Fruit fly (Drosophila melanogaster) whole organism, prepupa: Measurements from ENCODE around the gene Atat.

Source experiments
- Blimp-1 ChIP-seq: fragments of 200-800 bp; sonication (Bioruptor generic); optimal IDR thresholded peaks from 3 replicates; lab custom pipeline; 2017; ENCODE audit warnings: missing biosample characterization, missing genetic modification characterization, mild to moderate bottlenecking, moderate library complexity, missing genetic modification reagents
- CG10631 ChIP-seq: fragments of 200-800 bp; sonication (Bioruptor generic); optimal IDR thresholded peaks from 2 replicates; lab custom pipeline; 2016; ENCODE audit warnings: missing biosample characterization, missing genetic modification characterization
- CG10669 ChIP-seq: fragments of 200-800 bp; sonication (Bioruptor generic); optimal IDR thresholded peaks from 3 replicates; lab custom pipeline; 2018; ENCODE audit warnings: missing biosample characterization, mild to moderate bottlenecking, missing genetic modification characterization, moderate library complexity
- CG11294 ChIP-seq: fragments of 200-800 bp; sonication (Bioruptor generic); IDR thresholded peaks from 2 replicates; pipeline ENCODE4 v1.3.6; 2022; ENCODE audit warnings: missing biosample characterization, missing genetic modification characterization
- CG11762 ChIP-seq: fragments of 200-800 bp; sonication (Bioruptor generic); optimal IDR thresholded peaks from 3 replicates; lab custom pipeline; 2016; ENCODE audit warnings: missing biosample characterization, missing genetic modification characterization; ENCODE audit not compliant: insufficient read depth
- CG11902 ChIP-seq: fragments of 200-800 bp; sonication (Bioruptor generic); optimal IDR thresholded peaks from 3 replicates; lab custom pipeline; 2016; ENCODE audit warnings: missing biosample characterization, missing genetic modification characterization
- CG15336 ChIP-seq: fragments of 200-800 bp; sonication (Bioruptor generic); IDR thresholded peaks from 2 replicates; pipeline ENCODE4 v1.3.6; 2022; ENCODE audit warnings: missing biosample characterization, missing genetic modification characterization
- CG1621 ChIP-seq: fragments of 200-800 bp; sonication (Bioruptor generic); optimal IDR thresholded peaks from 3 replicates; lab custom pipeline; 2018; ENCODE audit warnings: missing biosample characterization, mild to moderate bottlenecking, missing genetic modification characterization
- CG3032 ChIP-seq: fragments of 200-800 bp; optimal IDR thresholded peaks from 2 replicates; lab custom pipeline; 2019; ENCODE audit warnings: missing biosample characterization, mild to moderate bottlenecking, missing genetic modification characterization, moderate library complexity
- CG31627 ChIP-seq: fragments of 200-800 bp; sonication (Bioruptor generic); optimal IDR thresholded peaks from 3 replicates; lab custom pipeline; 2016; ENCODE audit warnings: missing biosample characterization, missing genetic modification characterization
- CG32006 ChIP-seq: fragments of 200-800 bp; sonication (Bioruptor generic); optimal IDR thresholded peaks from 3 replicates; lab custom pipeline; 2017; ENCODE audit warnings: missing biosample characterization, mild to moderate bottlenecking, missing genetic modification characterization
- CG3919 ChIP-seq: fragments of 200-800 bp; sonication (Bioruptor generic); optimal IDR thresholded peaks from 3 replicates; lab custom pipeline; 2016; ENCODE audit warnings: missing biosample characterization, missing genetic modification characterization
- CG4318 ChIP-seq: fragments of 200-800 bp; sonication (Bioruptor generic); optimal IDR thresholded peaks from 3 replicates; lab custom pipeline; 2017; ENCODE audit warnings: missing biosample characterization, mild to moderate bottlenecking, missing genetic modification characterization
- CG6163 ChIP-seq: fragments of 200-800 bp; sonication (Bioruptor generic); IDR thresholded peaks from 3 replicates; pipeline ENCODE4 v1.3.6; 2022; ENCODE audit warnings: missing biosample characterization, missing genetic modification characterization
- CG6792 ChIP-seq: fragments of 200-800 bp; sonication (Bioruptor generic); optimal IDR thresholded peaks from 3 replicates; lab custom pipeline; 2016; ENCODE audit warnings: missing biosample characterization, missing genetic modification characterization
- CG6808 ChIP-seq: fragments of 200-800 bp; sonication (Bioruptor generic); optimal IDR thresholded peaks from 3 replicates; lab custom pipeline; 2017; ENCODE audit warnings: missing biosample characterization, missing genetic modification characterization, mild to moderate bottlenecking, moderate library complexity, missing genetic modification reagents
- CG7368 ChIP-seq: fragments of 200-800 bp; sonication (Bioruptor generic); optimal IDR thresholded peaks from 3 replicates; lab custom pipeline; 2016; ENCODE audit warnings: missing biosample characterization, missing genetic modification characterization
- CG8119 ChIP-seq: fragments of 200-800 bp; sonication (Bioruptor generic); IDR thresholded peaks from 3 replicates; pipeline ENCODE4 v1.3.6; 2022; ENCODE audit warnings: missing biosample characterization, missing genetic modification characterization
- CG8319 ChIP-seq: fragments of 200-800 bp; sonication (Bioruptor generic); optimal IDR thresholded peaks from 3 replicates; lab custom pipeline; 2016; ENCODE audit warnings: missing biosample characterization, missing genetic modification characterization
- CG8632 ChIP-seq: fragments of 200-800 bp; sonication (Bioruptor generic); optimal IDR thresholded peaks from 3 replicates; lab custom pipeline; 2016; ENCODE audit warnings: missing biosample characterization, missing genetic modification characterization
- Eip75B ChIP-seq: fragments of 200-800 bp; sonication (Bioruptor generic); optimal IDR thresholded peaks from 3 replicates; lab custom pipeline; 2016; ENCODE audit warnings: missing biosample characterization, missing genetic modification characterization
- Eip78C ChIP-seq: fragments of 200-800 bp; sonication (Bioruptor generic); peaks from one replicate; lab custom pipeline; 2016; ENCODE audit warnings: missing biosample characterization, missing genetic modification characterization
- Eip93F ChIP-seq: fragments of 200-800 bp; sonication (Bioruptor generic); optimal IDR thresholded peaks from 2 replicates; lab custom pipeline; 2016; ENCODE audit warnings: missing biosample characterization, mild to moderate bottlenecking, missing genetic modification characterization
- Ets21C ChIP-seq: fragments of 200-800 bp; sonication (Bioruptor generic); optimal IDR thresholded peaks from 3 replicates; lab custom pipeline; 2016; ENCODE audit warnings: missing biosample characterization, missing genetic modification characterization
- Ets96B ChIP-seq: fragments of 200-800 bp; optimal IDR thresholded peaks from 2 replicates; lab custom pipeline; 2019; ENCODE audit warnings: missing biosample characterization, mild to moderate bottlenecking, missing genetic modification characterization, moderate library complexity
- Gug ChIP-seq: fragments of 200-800 bp; sonication (Bioruptor generic); IDR thresholded peaks from 2 replicates; pipeline ENCODE4 v1.3.6; 2022; ENCODE audit warnings: missing biosample characterization, missing genetic modification characterization
- Hr38 ChIP-seq: sonication (Bioruptor generic); optimal IDR thresholded peaks from 2 replicates; lab custom pipeline; 2016; ENCODE audit warnings: missing biosample characterization, missing genetic modification characterization
- Hr39 ChIP-seq: fragments of 200-800 bp; sonication (Bioruptor generic); optimal IDR thresholded peaks from 2 replicates; lab custom pipeline; 2016; ENCODE audit warnings: missing biosample characterization, missing genetic modification characterization
- Hr4 ChIP-seq: fragments of 200-800 bp; sonication (Bioruptor generic); optimal IDR thresholded peaks from 3 replicates; lab custom pipeline; 2016; ENCODE audit warnings: missing biosample characterization, missing genetic modification characterization
- Lpt ChIP-seq: fragments of 200-800 bp; sonication (Bioruptor generic); optimal IDR thresholded peaks from 3 replicates; lab custom pipeline; 2016; ENCODE audit warnings: missing biosample characterization, missing genetic modification characterization
- OdsH ChIP-seq: fragments of 200-800 bp; sonication (Bioruptor generic); optimal IDR thresholded peaks from 3 replicates; lab custom pipeline; 2016; ENCODE audit warnings: missing biosample characterization, missing genetic modification characterization
- Sox102F ChIP-seq: fragments of 200-800 bp; sonication (Bioruptor generic); optimal IDR thresholded peaks from 2 replicates; lab custom pipeline; 2016; ENCODE audit warnings: missing biosample characterization, mild to moderate bottlenecking, missing genetic modification characterization
- Sox14 ChIP-seq: fragments of 200-800 bp; sonication (Bioruptor generic); optimal IDR thresholded peaks from 3 replicates; lab custom pipeline; 2016; ENCODE audit warnings: missing biosample characterization, missing genetic modification characterization
- achi ChIP-seq: fragments of 200-800 bp; sonication (Bioruptor generic); optimal IDR thresholded peaks from 3 replicates; lab custom pipeline; 2016; ENCODE audit warnings: missing biosample characterization, missing genetic modification characterization
- dac ChIP-seq: fragments of 200-800 bp; sonication (Bioruptor generic); optimal IDR thresholded peaks from 2 replicates; lab custom pipeline; 2017; ENCODE audit warnings: missing biosample characterization, mild to moderate bottlenecking, missing genetic modification characterization
- eg ChIP-seq: fragments of 200-800 bp; sonication (Bioruptor generic); IDR thresholded peaks from 3 replicates; pipeline ENCODE4 v1.3.6; 2022; ENCODE audit warnings: missing biosample characterization, missing genetic modification characterization
- esn ChIP-seq: fragments of 200-800 bp; sonication (Bioruptor generic); optimal IDR thresholded peaks from 2 replicates; lab custom pipeline; 2016; ENCODE audit warnings: missing biosample characterization, mild to moderate bottlenecking, missing genetic modification characterization, moderate library complexity
- fd59A ChIP-seq: fragments of 200-800 bp; sonication (Bioruptor generic); optimal IDR thresholded peaks from 2 replicates; lab custom pipeline; 2017; ENCODE audit warnings: missing biosample characterization, mild to moderate bottlenecking, missing genetic modification characterization, missing genetic modification reagents
- fd85E ChIP-seq: fragments of 200-800 bp; sonication (Bioruptor generic); optimal IDR thresholded peaks from 3 replicates; lab custom pipeline; 2016; ENCODE audit warnings: missing biosample characterization, missing genetic modification characterization
- lz ChIP-seq: fragments of 200-800 bp; sonication (Bioruptor generic); optimal IDR thresholded peaks from 3 replicates; lab custom pipeline; 2016; ENCODE audit warnings: missing biosample characterization, missing genetic modification characterization
- net ChIP-seq: fragments of 200-800 bp; sonication (Bioruptor generic); optimal IDR thresholded peaks from 3 replicates; lab custom pipeline; 2016; ENCODE audit warnings: missing biosample characterization, missing genetic modification characterization
- pdm3 ChIP-seq: fragments of 200-800 bp; sonication (Bioruptor generic); optimal IDR thresholded peaks from 3 replicates; lab custom pipeline; 2016; ENCODE audit warnings: missing biosample characterization, missing genetic modification characterization
- salr ChIP-seq, 2 experiments: fragments of 200-800 bp; sonication (Bioruptor generic); optimal IDR thresholded peaks; 3 replicates each; lab custom pipeline; 2016 to 2018; ENCODE audit warnings: missing biosample characterization in 2 of 2, missing genetic modification characterization in 2 of 2, mild to moderate bottlenecking in 1 of 2
- spab ChIP-seq: fragments of 200-800 bp; sonication (Bioruptor generic); optimal IDR thresholded peaks from 2 replicates; lab custom pipeline; 2017; ENCODE audit warnings: missing biosample characterization, mild to moderate bottlenecking, missing genetic modification characterization, missing genetic modification reagents
- ss ChIP-seq, 2 experiments: fragments of 200-800 bp; sonication (Bioruptor generic); optimal IDR thresholded peaks; 2 replicates in 1 of 2; 3 replicates in 1 of 2; lab custom pipeline; 2017 to 2018; ENCODE audit warnings: mild to moderate bottlenecking in 2 of 2, missing biosample characterization in 2 of 2, missing genetic modification characterization in 2 of 2, moderate library complexity in 1 of 2
- vri ChIP-seq: fragments of 200-800 bp; sonication (Bioruptor generic); optimal IDR thresholded peaks from 3 replicates; lab custom pipeline; 2016; ENCODE audit warnings: missing biosample characterization, mild to moderate bottlenecking, missing genetic modification characterization

Atat gene

DNA sequence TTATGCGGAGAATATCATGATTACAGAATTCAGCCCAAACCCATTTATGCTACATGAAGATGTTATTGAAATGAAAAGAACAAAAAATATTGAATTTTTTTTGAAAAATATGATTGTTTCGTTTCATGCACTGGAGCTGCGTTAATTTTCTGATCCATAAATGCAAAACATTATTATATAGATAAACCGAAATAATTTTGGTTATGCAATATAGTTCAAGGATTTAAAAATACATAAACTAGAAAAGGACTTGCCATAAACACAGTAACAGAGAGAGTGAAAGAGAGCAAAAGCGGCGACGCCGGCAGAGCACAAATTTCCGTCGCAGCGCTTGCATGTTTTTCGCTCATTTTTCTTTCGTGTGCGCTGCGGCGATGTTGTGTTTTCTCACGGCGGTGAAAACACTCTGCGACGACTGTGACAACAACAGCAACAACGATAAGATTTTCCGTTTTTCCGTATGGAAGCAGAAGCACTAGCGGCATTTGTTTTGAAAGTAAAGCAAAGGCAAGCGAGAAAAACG, 35.8 kb upstream of the Atat start (continued):
- peak; percentile 96 for TF ChIP-seq CG32006 (GFP tag; lab: Kevin White, UChicago)
- peak; percentile 88 for TF ChIP-seq CG4318 (GFP tag; lab: Kevin White, UChicago)
- peak; percentile 52 for TF ChIP-seq CG8319
- TF ChIP-seq CG10669 (GFP tag; lab: Kevin White, UChicago): peak; percentile 90
- peak; percentile 87 for TF ChIP-seq Gug (GFP tag; lab: Robert Waterston, UW)
- TF ChIP-seq Eip93F: peak; percentile 76
- TF ChIP-seq CG11902: peak; percentile 59
- peak; percentile 91 for TF ChIP-seq pdm3 (GFP tag; lab: Kevin White, UChicago)
- peak; percentile 76 for TF ChIP-seq Ets21C (GFP tag; lab: Kevin White, UChicago)
- peak; percentile 73 for TF ChIP-seq CG1621
- TF ChIP-seq CG6808: peak; percentile 83
- peak; percentile 89 for TF ChIP-seq dac (GFP tag; lab: Kevin White, UChicago)
- peak; percentile 83 for TF ChIP-seq fd85E (GFP tag; lab: Kevin White, UChicago)
- TF ChIP-seq lz: peak; percentile 90
- no peak for TF ChIP-seq Hr38
- TF ChIP-seq CG6792: peak; percentile 86
- peak; percentile 80 for TF ChIP-seq CG7368 (GFP tag; lab: Kevin White, UChicago)
- peak; percentile 91 for TF ChIP-seq net
- peak; percentile 83 for TF ChIP-seq CG8632 (GFP tag; lab: Kevin White, UChicago)
- TF ChIP-seq spab (GFP tag; lab: Kevin White, UChicago): peak; percentile 85
- TF ChIP-seq CG11762: peak; percentile 81
- peak; percentile 92 for TF ChIP-seq Ets96B (tag; lab: Kevin White, UChicago)
- peak; percentile 99 for TF ChIP-seq Eip78C (GFP tag; lab: Kevin White, UChicago)
- peak; percentile 91 for TF ChIP-seq Eip75B
- peak; percentile 70 to 93 for TF ChIP-seq salr (GFP tag; optimal IDR thresholded peaks at IDR 0.05; lab: Kevin White, UChicago)

DNA sequence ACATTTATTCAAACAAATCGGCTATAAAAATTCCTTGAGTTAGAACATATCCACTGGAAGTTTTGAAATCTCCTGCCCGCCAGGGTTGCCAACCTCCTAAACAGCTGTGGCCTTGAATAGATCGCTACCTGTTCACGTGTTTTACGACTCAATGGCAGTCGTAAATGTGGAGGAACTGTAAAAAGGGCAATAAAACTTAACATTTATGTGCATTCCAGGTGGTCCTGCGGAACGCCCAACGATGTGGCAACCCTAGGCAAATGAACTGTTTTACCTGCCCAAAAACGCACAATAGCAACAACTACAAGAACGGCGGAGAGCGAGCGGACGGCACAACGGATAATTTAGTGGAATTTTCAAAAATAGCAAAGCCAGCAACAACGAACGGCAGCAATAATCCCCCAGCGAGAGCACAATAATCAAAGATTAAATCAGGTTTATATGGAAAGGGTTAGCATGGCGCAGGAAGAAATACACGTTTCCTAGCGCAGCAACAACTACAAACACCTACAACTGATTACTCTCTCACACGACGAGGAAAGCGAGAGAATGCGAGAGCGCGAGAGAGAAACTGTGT, 35.2 kb upstream of the Atat start:
- TF ChIP-seq CG8119 (GFP tag; lab: Robert Waterston, UW) (no peak), eg (GFP tag; lab: Robert Waterston, UW) (peak; percentile 62), Sox14 (GFP tag; lab: Kevin White, UChicago) (peak; percentile 4), OdsH (no peak), CG10669 (GFP tag; lab: Kevin White, UChicago) (peak; percentile 23), CG11294 (peak; percentile 36; the same call in 1 of the 2 replicates), ss (GFP tag; optimal IDR thresholded peaks at IDR 0.05; lab: Kevin White, UChicago) (no peak), CG15336 (peak; percentile 6; the same call in 1 of the 2 replicates), CG31627 (GFP tag; lab: Kevin White, UChicago) (peak; percentile 7), CG1621 (peak; percentile 47), achi (no peak), CG3919 (no peak), Hr39 (GFP tag; lab: Kevin White, UChicago) (peak; percentile 50), salr (GFP tag; optimal IDR thresholded peaks at IDR 0.05; lab: Kevin White, UChicago) (peak in 1 of 2 experiments; percentile 7), Ets96B (tag; lab: Kevin White, UChicago) (peak; percentile 27), CG6163 (GFP tag; lab: Robert Waterston, UW) (peak; percentile 43; the same call in 1 of the 3 replicates)

DNA sequence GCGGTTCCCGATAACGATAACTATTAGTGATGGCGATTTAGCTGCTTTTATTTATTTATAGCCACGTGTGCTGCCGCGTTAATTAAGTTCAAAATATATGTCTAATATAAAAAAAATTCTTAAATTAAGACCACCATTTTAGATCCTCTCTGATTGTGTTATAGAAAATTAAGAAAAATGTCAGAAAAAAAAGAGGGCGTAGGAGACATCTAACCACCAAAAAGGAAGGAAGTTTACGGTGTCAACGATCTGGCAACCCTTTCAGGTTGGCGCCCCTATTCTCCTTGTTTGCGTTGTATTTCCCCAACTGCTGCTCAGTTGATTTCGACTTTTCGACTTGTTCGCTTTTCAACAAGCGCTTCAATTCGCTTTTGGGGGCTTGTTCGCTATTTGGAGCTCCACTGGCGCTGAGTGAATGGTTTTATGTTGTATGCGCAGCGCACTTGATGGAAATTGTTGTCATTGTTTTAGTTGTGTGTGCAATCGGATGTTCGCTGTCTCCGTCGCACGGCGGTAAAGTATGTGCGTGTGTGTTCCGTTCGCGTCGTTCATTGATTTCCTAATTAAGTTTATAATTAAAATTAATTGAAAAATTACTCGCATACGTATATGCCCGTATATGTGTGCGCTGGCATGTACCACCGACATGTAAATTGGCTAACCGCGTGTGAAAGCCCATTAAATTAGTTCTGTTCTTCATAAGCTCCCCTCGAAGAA, 34.4 kb upstream of the Atat start, which contains the start of the genes CG3434 and CG44838:
Gene CG3434, minus strand, starts transcription at position 25 of the 717 bp plus-strand sequence.
Gene CG44838, plus strand, starts transcription at position 276 of the 717 bp plus-strand sequence.
- peak; percentile 48 for TF ChIP-seq fd59A (GFP tag; lab: Kevin White, UChicago)
- TF ChIP-seq dac (GFP tag; lab: Kevin White, UChicago): peak; percentile 55
- TF ChIP-seq lz: peak; percentile 74
- TF ChIP-seq esn (GFP tag; lab: Kevin White, UChicago): peak; percentile 82
- peak; percentile 70 for TF ChIP-seq Eip75B
- peak; percentile 54 for TF ChIP-seq vri (GFP tag; lab: Kevin White, UChicago)
- peak; percentile 77 for TF ChIP-seq CG6163 (GFP tag; lab: Robert Waterston, UW)
- TF ChIP-seq Gug (GFP tag; lab: Robert Waterston, UW): peak; percentile 55
- TF ChIP-seq Blimp-1: no peak
- TF ChIP-seq CG10631: peak; percentile 75
- peak; percentile 65 for TF ChIP-seq CG8632 (GFP tag; lab: Kevin White, UChicago)
- TF ChIP-seq Sox102F (GFP tag; lab: Kevin White, UChicago): peak; percentile 62
- peak; percentile 75 for TF ChIP-seq CG3032
- TF ChIP-seq Eip78C (GFP tag; lab: Kevin White, UChicago): peak; percentile 92
- TF ChIP-seq Ets96B (tag; lab: Kevin White, UChicago): peak; percentile 68
- TF ChIP-seq Lpt (GFP tag; lab: Kevin White, UChicago): peak; percentile 61
- TF ChIP-seq Hr4 (GFP tag; lab: Kevin White, UChicago): peak; percentile 82
- peak; percentile 72 for TF ChIP-seq CG8119 (GFP tag; lab: Robert Waterston, UW)
- peak; percentile 71 for TF ChIP-seq achi
- TF ChIP-seq CG6808: peak; percentile 41
